Fruit fly (Drosophila melanogaster): ENCODE measurements around the gene CG33710.

Gene CG33710

dm6 chr3L:19910054-19910414, 42.6 kb downstream of the CG33710 start, which contains the start of the genes Mi-2 and Prp3 (continued):
- TF ChIP-seq yki (optimal IDR thresholded peaks at IDR 0.05) = no peak
- peak; percentile 46 for TF ChIP-seq BEAF-32 (GFP tag; optimal IDR thresholded peaks at IDR 0.05)
- peak; percentile 7 for TF ChIP-seq ewg (GFP tag; optimal IDR thresholded peaks at IDR 0.05)
- peak; percentile 6 for TF ChIP-seq lilli (GFP tag; optimal IDR thresholded peaks at IDR 0.05)
- peak; percentile 56 for TF ChIP-seq CG33213 (GFP tag; optimal IDR thresholded peaks at IDR 0.05)
- TF ChIP-seq CG11093 (GFP tag; IDR thresholded peaks at IDR 0.05) = no peak
- no peak for TF ChIP-seq chif (GFP tag; optimal IDR thresholded peaks at IDR 0.05)
- TF ChIP-seq bcd (GFP tag; optimal IDR thresholded peaks at IDR 0.05) = peak; percentile 7
- no peak for TF ChIP-seq Vsx1 (GFP tag; optimal IDR thresholded peaks at IDR 0.05)
- TF ChIP-seq CHES-1-like (GFP tag; optimal IDR thresholded peaks at IDR 0.05) = peak; percentile 61
- no peak for TF ChIP-seq CG1233 (GFP tag; optimal IDR thresholded peaks at IDR 0.05)
- TF ChIP-seq amos (GFP tag; IDR thresholded peaks at IDR 0.05; ENCODE audit: partially characterized antibody) = peak; percentile 37; the same call in 1 of the 2 replicates
- no peak for TF ChIP-seq CG7987 (GFP tag; optimal IDR thresholded peaks at IDR 0.05)
- TF ChIP-seq CG3838 (GFP tag; optimal IDR thresholded peaks at IDR 0.05) = no peak
- TF ChIP-seq Dbx (GFP tag; IDR thresholded peaks at IDR 0.05) = no peak
- no peak for TF ChIP-seq salm (tag; optimal IDR thresholded peaks at IDR 0.05)
- peak; percentile 99 for TF ChIP-seq phol (tag; optimal IDR thresholded peaks at IDR 0.05)
- TF ChIP-seq CG6791 (GFP tag; IDR thresholded peaks at IDR 0.05; ENCODE audit: partially characterized antibody) = peak; percentile 54; the same call in 2 of the 3 replicates
- TF ChIP-seq CG12155 (GFP tag; optimal IDR thresholded peaks at IDR 0.05) = no peak
- no peak for TF ChIP-seq Dad (GFP tag; optimal IDR thresholded peaks at IDR 0.05)
- peak; percentile 88 for TF ChIP-seq CG7928 (GFP tag; optimal IDR thresholded peaks at IDR 0.05)
- no peak for TF ChIP-seq CG18476 (GFP tag; optimal IDR thresholded peaks at IDR 0.05)
- peak; percentile 100 for TF ChIP-seq CG3281 (GFP tag; optimal IDR thresholded peaks at IDR 0.05)
- no peak for TF ChIP-seq Bdp1 (GFP tag; optimal IDR thresholded peaks at IDR 0.05)
- TF ChIP-seq pita (GFP tag; optimal IDR thresholded peaks at IDR 0.05) = no peak
- no peak for TF ChIP-seq klu (GFP tag; IDR thresholded peaks at IDR 0.05)
- peak; percentile 61; the same call in 1 of the 2 replicates for TF ChIP-seq vvl (GFP tag; IDR thresholded peaks at IDR 0.05)
- TF ChIP-seq CG13624 (GFP tag; optimal IDR thresholded peaks at IDR 0.05) = peak; percentile 3
- no peak for TF ChIP-seq CG31388 (GFP tag; optimal IDR thresholded peaks at IDR 0.05)
- TF ChIP-seq CG9609 (GFP tag; optimal IDR thresholded peaks at IDR 0.05) = no peak
- TF ChIP-seq CG6813 (GFP tag; optimal IDR thresholded peaks at IDR 0.05) = no peak
- peak; percentile 91 for TF ChIP-seq stwl (tag; optimal IDR thresholded peaks at IDR 0.05)
- TF ChIP-seq sd (tag; optimal IDR thresholded peaks at IDR 0.05) = no peak
- no peak for TF ChIP-seq Oaz (GFP tag; IDR thresholded peaks at IDR 0.05)
- no peak for TF ChIP-seq sim (GFP tag; IDR thresholded peaks at IDR 0.05)
- TF ChIP-seq zfh1 (GFP tag; IDR thresholded peaks at IDR 0.05) = peak; percentile 48; the same call in 1 of the 3 replicates
- peak; percentile 94 for TF ChIP-seq YL-1 (GFP tag; optimal IDR thresholded peaks at IDR 0.05)
- no peak for TF ChIP-seq Optix (GFP tag; IDR thresholded peaks at IDR 0.05)
- no peak for TF ChIP-seq CG14441 (GFP tag; IDR thresholded peaks at IDR 0.05)
- TF ChIP-seq chinmo (GFP tag; IDR thresholded peaks at IDR 0.05; ENCODE audit: partially characterized antibody) = peak; percentile 20; the same call in 1 of the 4 replicates
- TF ChIP-seq CG4854 (GFP tag; optimal IDR thresholded peaks at IDR 0.05) = no peak
- no peak for TF ChIP-seq CG6689 (GFP tag; IDR thresholded peaks at IDR 0.05)
- peak; percentile 38 for TF ChIP-seq Fer1 (GFP tag; optimal IDR thresholded peaks at IDR 0.05)
- TF ChIP-seq Med (GFP tag) = peak; percentile 88
- TF ChIP-seq CG7271 (tag; optimal IDR thresholded peaks at IDR 0.05) = no peak
- TF ChIP-seq CG4328 (GFP tag; optimal IDR thresholded peaks at IDR 0.05) = peak; percentile 9
- no peak for TF ChIP-seq schlank (tag; optimal IDR thresholded peaks at IDR 0.05)
- TF ChIP-seq insv (GFP tag; optimal IDR thresholded peaks at IDR 0.05) = peak in 1 of 2 experiments; percentile 38
- no peak for TF ChIP-seq Lpt (GFP tag; optimal IDR thresholded peaks at IDR 0.05)
- no peak for TF ChIP-seq hkb (optimal IDR thresholded peaks at IDR 0.05)
- 0 out of 2 replicates have a peak, but pooled peaks have one; percentile 22 for TF ChIP-seq hkb (GFP tag; IDR thresholded peaks at IDR 0.05)
- TF ChIP-seq Abd-B (GFP tag; optimal IDR thresholded peaks at IDR 0.05) = peak; percentile 76

All from whole organism, embryonic.